Fruit fly (Drosophila melanogaster) whole organism, embryonic: ENCODE results near the gene Atac2.

Experiments
- Atf-2 ChIP-seq: fragments of 200-800 bp; sonication (Bioruptor generic); optimal IDR thresholded peaks from 2 replicates; lab custom pipeline; 2016; ENCODE audit warnings: missing biosample characterization, missing genetic modification characterization
- Bdp1 ChIP-seq: fragments of 200-800 bp; sonication (Bioruptor generic); optimal IDR thresholded peaks from 3 replicates; lab custom pipeline; 2016; ENCODE audit warnings: missing biosample characterization, missing genetic modification characterization
- CG1024 ChIP-seq: fragments of 200-800 bp; sonication (Bioruptor generic); IDR thresholded peaks from 2 replicates; pipeline ENCODE4 v1.3.6; 2022; ENCODE audit warnings: missing biosample characterization, missing genetic modification characterization
- CG10321 ChIP-seq: fragments of 200-800 bp; sonication (Bioruptor generic); IDR thresholded peaks from 2 replicates; pipeline ENCODE4 v1.3.6; 2022; ENCODE audit warnings: missing biosample characterization, missing genetic modification characterization
- CG12071 ChIP-seq: fragments of 200-800 bp; sonication (Bioruptor generic); optimal IDR thresholded peaks from 3 replicates; lab custom pipeline; 2018; ENCODE audit warnings: missing biosample characterization, mild to moderate bottlenecking, missing genetic modification characterization
- CG12104 ChIP-seq: fragments of 200-800 bp; sonication (Bioruptor generic); optimal IDR thresholded peaks from 3 replicates; lab custom pipeline; 2016; ENCODE audit warnings: missing biosample characterization, missing genetic modification characterization
- CG12769 ChIP-seq: fragments of 200-800 bp; sonication (Bioruptor generic); optimal IDR thresholded peaks from 2 replicates; lab custom pipeline; 2019; ENCODE audit warnings: missing biosample characterization, mild to moderate bottlenecking, missing genetic modification characterization, moderate library complexity
- CG13775 ChIP-seq: fragments of 200-800 bp; sonication (Bioruptor generic); optimal IDR thresholded peaks from 3 replicates; lab custom pipeline; 2017; ENCODE audit warnings: missing biosample characterization, mild to moderate bottlenecking, missing genetic modification characterization
- CG1529 ChIP-seq: fragments of 200-800 bp; sonication (Bioruptor generic); optimal IDR thresholded peaks from 3 replicates; lab custom pipeline; 2018; ENCODE audit warnings: missing biosample characterization, missing genetic modification characterization
- CG2889 ChIP-seq: fragments of 200-800 bp; sonication (Bioruptor generic); IDR thresholded peaks from 3 replicates; pipeline ENCODE4 v1.3.6; 2022; ENCODE audit warnings: missing biosample characterization, missing genetic modification characterization
- CG31441 ChIP-seq: fragments of 200-800 bp; sonication (Bioruptor generic); IDR thresholded peaks from 2 replicates; pipeline ENCODE4 v1.3.6; 2022; ENCODE audit warnings: missing biosample characterization, missing genetic modification characterization
- CG3163 ChIP-seq: fragments of 200-800 bp; sonication (Bioruptor generic); optimal IDR thresholded peaks from 3 replicates; lab custom pipeline; 2016; ENCODE audit warnings: missing biosample characterization, missing genetic modification characterization
- CG32772 ChIP-seq: fragments of 200-800 bp; sonication (Bioruptor generic); IDR thresholded peaks from 2 replicates; pipeline ENCODE4 v1.3.6; 2022; ENCODE audit warnings: missing biosample characterization, missing genetic modification characterization
- CG3281 ChIP-seq: fragments of 200-800 bp; sonication (Bioruptor generic); optimal IDR thresholded peaks from 3 replicates; lab custom pipeline; 2017; ENCODE audit warnings: missing biosample characterization, mild to moderate bottlenecking, missing genetic modification characterization
- CG33213 ChIP-seq: fragments of 200-800 bp; sonication (Bioruptor generic); optimal IDR thresholded peaks from 3 replicates; lab custom pipeline; 2016; ENCODE audit warnings: missing biosample characterization, missing genetic modification characterization
- CG34376 ChIP-seq: fragments of 200-800 bp; sonication (Bioruptor generic); optimal IDR thresholded peaks from 2 replicates; lab custom pipeline; 2018; ENCODE audit warnings: missing biosample characterization, mild to moderate bottlenecking, missing genetic modification characterization
- CG5245 ChIP-seq: fragments of 200-800 bp; sonication (Bioruptor generic); optimal IDR thresholded peaks from 3 replicates; lab custom pipeline; 2016; ENCODE audit warnings: missing biosample characterization, missing genetic modification characterization
- CG5953 ChIP-seq: fragments of 200-800 bp; sonication (Bioruptor generic); IDR thresholded peaks from 2 replicates; pipeline ENCODE4 v1.3.6; 2022; ENCODE audit warnings: missing biosample characterization, missing genetic modification characterization
- CG6689 ChIP-seq: fragments of 200-800 bp; sonication (Bioruptor generic); IDR thresholded peaks from 2 replicates; pipeline ENCODE4 v1.3.6; 2022; ENCODE audit warnings: missing biosample characterization, missing genetic modification characterization
- CG7372 ChIP-seq: fragments of 200-800 bp; sonication (Bioruptor generic); IDR thresholded peaks from 2 replicates; pipeline ENCODE4 v1.3.6; 2022; ENCODE audit warnings: missing biosample characterization, missing genetic modification characterization
- CG7745 ChIP-seq: fragments of 200-800 bp; sonication (Bioruptor generic); optimal IDR thresholded peaks from 2 replicates; lab custom pipeline; 2018; ENCODE audit warnings: missing biosample characterization, mild to moderate bottlenecking, missing genetic modification characterization, moderate library complexity
- Camta ChIP-seq: fragments of 200-800 bp; sonication (Bioruptor generic); optimal IDR thresholded peaks from 2 replicates; lab custom pipeline; 2016; ENCODE audit warnings: missing biosample characterization, missing genetic modification characterization
- CoRest ChIP-seq: fragments of 200-800 bp; sonication (Bioruptor generic); optimal IDR thresholded peaks from 3 replicates; lab custom pipeline; 2018; ENCODE audit warnings: missing biosample characterization, mild to moderate bottlenecking, missing genetic modification characterization, moderate library complexity
- Dip2 ChIP-seq: fragments of 200-800 bp; sonication (Bioruptor generic); IDR thresholded peaks from 2 replicates; pipeline ENCODE4 v1.3.6; 2022; ENCODE audit warnings: missing biosample characterization, missing genetic modification characterization
- Dll ChIP-seq: fragments of 200-800 bp; sonication (Bioruptor generic); IDR thresholded peaks from 4 replicates; pipeline ENCODE4 v1.3.6; 2022; ENCODE audit warnings: missing biosample characterization, missing genetic modification characterization; ENCODE audit not compliant: partially characterized antibody
- Doc3 ChIP-seq: fragments of 200-800 bp; sonication (Bioruptor generic); IDR thresholded peaks from 3 replicates; pipeline ENCODE4 v1.3.6; 2022; ENCODE audit warnings: missing biosample characterization, missing genetic modification characterization; ENCODE audit not compliant: partially characterized antibody
- Dref ChIP-seq: fragments of 200-800 bp; sonication (Bioruptor generic); IDR thresholded peaks from 2 replicates; pipeline ENCODE4 v1.3.6; 2022; ENCODE audit warnings: missing biosample characterization, missing genetic modification characterization
- Ets65A ChIP-seq: fragments of 200-800 bp; sonication (Bioruptor generic); peaks from one replicate; lab custom pipeline; 2016; ENCODE audit warnings: missing biosample characterization, missing genetic modification characterization
- Fer1 ChIP-seq: fragments of 200-800 bp; sonication (Bioruptor generic); optimal IDR thresholded peaks from 2 replicates; lab custom pipeline; 2017; ENCODE audit warnings: missing biosample characterization, mild to moderate bottlenecking, missing genetic modification characterization
- Gug ChIP-seq: fragments of 200-800 bp; sonication (Bioruptor generic); IDR thresholded peaks from 4 replicates; pipeline ENCODE4 v1.3.6; 2022; ENCODE audit warnings: missing biosample characterization, missing genetic modification characterization
- Hr78 ChIP-seq, 2 experiments: fragments of 200-800 bp in 1 of 2; fragments of >200 bp in 1 of 2; sonication (Bioruptor generic) in 1 of 2; optimal IDR thresholded peaks; 2 replicates each; lab custom pipeline; 2017 to 2019; ENCODE audit warnings: missing biosample characterization in 2 of 2, missing genetic modification characterization in 2 of 2, mild to moderate bottlenecking in 1 of 2, moderate library complexity in 1 of 2
- Lhr ChIP-seq: fragments of 200-800 bp; sonication (Bioruptor generic); optimal IDR thresholded peaks from 3 replicates; lab custom pipeline; 2017; ENCODE audit warnings: mild to moderate bottlenecking, missing biosample characterization, missing genetic modification reagents, missing genetic modification characterization
- Mrtf ChIP-seq: fragments of 200-800 bp; sonication (Bioruptor generic); IDR thresholded peaks from 3 replicates; pipeline ENCODE4 v1.3.6; 2022; ENCODE audit warnings: missing biosample characterization, missing genetic modification characterization
- Nf-YA ChIP-seq: fragments of 200-800 bp; sonication (Bioruptor generic); IDR thresholded peaks from 2 replicates; pipeline ENCODE4 v1.3.6; 2022; ENCODE audit warnings: missing biosample characterization, missing genetic modification characterization
- Sox100B ChIP-seq: fragments of 200-800 bp; sonication (Bioruptor generic); optimal IDR thresholded peaks from 3 replicates; lab custom pipeline; 2018; ENCODE audit warnings: missing biosample characterization, mild to moderate bottlenecking, missing genetic modification characterization
- Stat92E ChIP-seq, 3 experiments: fragments of >200 bp in 2 of 3; fragments of 200-800 bp in 1 of 3; sonication (Bioruptor generic) in 1 of 3; optimal IDR thresholded peaks; 2 replicates each; lab custom pipeline; 2017 to 2019; ENCODE audit warnings: missing biosample characterization in 3 of 3, missing genetic modification characterization in 3 of 3, mild to moderate bottlenecking in 1 of 3, moderate library complexity in 1 of 3
- YL-1 ChIP-seq: fragments of 200-800 bp; sonication (Bioruptor generic); optimal IDR thresholded peaks from 3 replicates; lab custom pipeline; 2017; ENCODE audit warnings: missing biosample characterization, mild to moderate bottlenecking, missing genetic modification characterization
- az2 ChIP-seq: fragments of 200-800 bp; sonication (Bioruptor generic); optimal IDR thresholded peaks from 3 replicates; lab custom pipeline; 2016; ENCODE audit warnings: missing biosample characterization, missing genetic modification characterization
- danr ChIP-seq: fragments of 200-800 bp; sonication (Bioruptor generic); IDR thresholded peaks from 2 replicates; pipeline ENCODE4 v1.3.6; 2022; ENCODE audit warnings: missing biosample characterization, missing genetic modification characterization
- dimm ChIP-seq: fragments of 200-800 bp; sonication (Bioruptor generic); IDR thresholded peaks from 2 replicates; pipeline ENCODE4 v1.3.6; 2022; ENCODE audit warnings: missing biosample characterization, missing genetic modification characterization
- emc ChIP-seq: fragments of 200-800 bp; sonication (Bioruptor generic); optimal IDR thresholded peaks from 2 replicates; lab custom pipeline; 2016; ENCODE audit warnings: missing biosample characterization, missing genetic modification characterization
- fd96Cb ChIP-seq: fragments of 200-800 bp; sonication (Bioruptor generic); optimal IDR thresholded peaks from 2 replicates; lab custom pipeline; 2018; ENCODE audit warnings: missing biosample characterization, mild to moderate bottlenecking, missing genetic modification characterization, moderate library complexity
- lilli ChIP-seq: fragments of 200-800 bp; sonication (Bioruptor generic); optimal IDR thresholded peaks from 3 replicates; lab custom pipeline; 2016; ENCODE audit warnings: missing biosample characterization, missing genetic modification characterization
- onecut ChIP-seq: fragments of 200-800 bp; sonication (Bioruptor generic); IDR thresholded peaks from 2 replicates; pipeline ENCODE4 v1.3.6; 2022; ENCODE audit warnings: missing biosample characterization, missing genetic modification characterization
- pfk ChIP-seq: fragments of 200-800 bp; sonication (Bioruptor generic); optimal IDR thresholded peaks from 2 replicates; lab custom pipeline; 2018; ENCODE audit warnings: missing biosample characterization, mild to moderate bottlenecking, missing genetic modification characterization, moderate library complexity
- sd ChIP-seq: fragments of 200-800 bp; sonication (Bioruptor generic); optimal IDR thresholded peaks from 3 replicates; lab custom pipeline; 2018; ENCODE audit warnings: missing biosample characterization, mild to moderate bottlenecking, missing genetic modification characterization, moderate library complexity
- sr ChIP-seq: fragments of 200-800 bp; sonication (Bioruptor generic); IDR thresholded peaks from 3 replicates; pipeline ENCODE4 v1.3.6; 2022; ENCODE audit warnings: missing biosample characterization, missing genetic modification characterization
- tgo ChIP-seq: fragments of 200-800 bp; sonication (Bioruptor generic); IDR thresholded peaks from 3 replicates; pipeline ENCODE4 v1.3.6; 2022; ENCODE audit warnings: missing biosample characterization, missing genetic modification characterization
- vnd ChIP-seq: fragments of 200-800 bp; sonication (Bioruptor generic); IDR thresholded peaks from 3 replicates; pipeline ENCODE4 v1.3.6; 2022; ENCODE audit warnings: missing biosample characterization, missing genetic modification characterization; ENCODE audit not compliant: partially characterized antibody
- vvl ChIP-seq: fragments of 200-800 bp; sonication (Bioruptor generic); IDR thresholded peaks from 2 replicates; pipeline ENCODE4 v1.3.6; 2022; ENCODE audit warnings: missing biosample characterization, missing genetic modification characterization

The Atac2 gene

dm6 chr2L:18590100-18590941 lies 21.7 kb downstream of the Atac2 start, which contains the start of the genes Pde11 and CG15160 (continued):
- TF ChIP-seq Hr78 (GFP tag; optimal IDR thresholded peaks at IDR 0.05; lab: Kevin White, UChicago) (no peak), Bdp1 (no peak), CoRest (tag; lab: Kevin White, UChicago) (no peak), Stat92E (GFP tag; optimal IDR thresholded peaks at IDR 0.05; lab: Kevin White, UChicago) (peak in 1 of 3 experiments; percentile 28), Atf-2 (GFP tag; lab: Kevin White, UChicago) (no peak), Dref (peak; percentile 88), Dip2 (GFP tag; lab: Robert Waterston, UW) (no peak), CG6689 (no peak), CG34376 (GFP tag; lab: Kevin White, UChicago) (no peak), CG3281 (GFP tag; lab: Kevin White, UChicago) (no peak), onecut (no peak), vvl (GFP tag; lab: Robert Waterston, UW) (no peak), vnd (GFP tag; lab: Robert Waterston, UW) (peak; percentile 100), CG12071 (GFP tag; lab: Kevin White, UChicago) (no peak), Mrtf (no peak), Nf-YA (no peak), CG1529 (no peak), sr (no peak), Ets65A (GFP tag; lab: Kevin White, UChicago) (peak; percentile 79), CG12104 (GFP tag; lab: Kevin White, UChicago) (no peak), tgo (GFP tag; lab: Robert Waterston, UW) (no peak), CG2889 (GFP tag; lab: Robert Waterston, UW) (no peak), Fer1 (no peak), CG32772 (GFP tag; lab: Robert Waterston, UW) (peak; percentile 24; the same call in 1 of the 2 replicates), CG10321 (GFP tag; lab: Robert Waterston, UW) (no peak), CG7745 (tag; lab: Kevin White, UChicago) (no peak), Lhr (GFP tag; lab: Kevin White, UChicago) (peak; percentile 78), CG7372 (no peak), CG13775 (GFP tag; lab: Kevin White, UChicago) (peak; percentile 44), Camta (GFP tag; lab: Kevin White, UChicago) (peak; percentile 20), CG12769 (no peak), CG1024 (GFP tag; lab: Robert Waterston, UW) (no peak), emc (no peak), Sox100B (no peak), sd (tag; lab: Kevin White, UChicago) (no peak), CG33213 (GFP tag; lab: Kevin White, UChicago) (peak; percentile 52), lilli (GFP tag; lab: Kevin White, UChicago) (peak; percentile 45), CG31441 (GFP tag; lab: Robert Waterston, UW) (no peak), danr (GFP tag; lab: Robert Waterston, UW) (no peak), CG5245 (GFP tag; lab: Kevin White, UChicago) (no peak), Doc3 (GFP tag; lab: Robert Waterston, UW) (peak; percentile 95), Dll (GFP tag; lab: Robert Waterston, UW) (peak; percentile 96), dimm (GFP tag; lab: Robert Waterston, UW) (no peak), Gug (GFP tag; lab: Robert Waterston, UW) (peak; percentile 83; the same call in 2 of the 4 replicates), pfk (no peak), YL-1 (GFP tag; lab: Kevin White, UChicago) (peak; percentile 36), CG3163 (GFP tag; lab: Kevin White, UChicago) (peak; percentile 9), fd96Cb (tag; lab: Kevin White, UChicago) (no peak), az2 (GFP tag; lab: Kevin White, UChicago) (no peak), CG5953 (GFP tag; lab: Robert Waterston, UW) (no peak)
